Worm (Caenorhabditis elegans) whole organism, L4 larva: ENCODE results near the gene H10E21.1.

Source experiments
- F37D6.2 ChIP-seq: sonication (generic microtip); optimal IDR thresholded peaks from 2 replicates; lab custom pipeline; 2016; ENCODE audit warnings: mild to moderate bottlenecking, missing genetic modification characterization, missing compliant biosample characterization
- F49E8.2 ChIP-seq: sonication (generic microtip); optimal IDR thresholded peaks from 2 replicates; lab custom pipeline; 2016; ENCODE audit warnings: missing compliant biosample characterization, mild to moderate bottlenecking, missing genetic modification characterization, borderline replicate concordance
- T20F7.1 ChIP-seq: fragments of 200-800 bp; sonication (Bioruptor generic); optimal IDR thresholded peaks from 2 replicates; lab custom pipeline; 2018; ENCODE audit warnings: mild to moderate bottlenecking, missing genetic modification characterization, missing compliant biosample characterization
- Y48G9A.11 ChIP-seq: fragments of 200-800 bp; sonication (Bioruptor generic); IDR thresholded peaks from 2 replicates; pipeline ENCODE4 v1.3.6; 2022; ENCODE audit warnings: missing genetic modification reagents, missing genetic modification characterization, missing compliant biosample characterization
- aly-2 ChIP-seq: sonication (generic microtip); optimal IDR thresholded peaks from 2 replicates; lab custom pipeline; 2018; ENCODE audit warnings: missing biosample characterization, missing genetic modification characterization
- ceh-44 ChIP-seq: fragments of 200-800 bp; sonication (Bioruptor generic); IDR thresholded peaks from 2 replicates; pipeline ENCODE4 v1.3.6; 2022; ENCODE audit warnings: missing genetic modification reagents, missing genetic modification characterization, missing compliant biosample characterization
- ceh-82 ChIP-seq: sonication (generic microtip); optimal IDR thresholded peaks from 2 replicates; lab custom pipeline; 2017; ENCODE audit warnings: missing biosample characterization, missing genetic modification characterization
- daf-16 ChIP-seq, 3 experiments: sonication (generic microtip); optimal IDR thresholded peaks; 2 replicates each; lab custom pipeline; 2016 to 2017; ENCODE audit warnings: missing genetic modification characterization in 3 of 3, missing genetic modification reagents in 3 of 3, mild to moderate bottlenecking in 2 of 3, missing compliant biosample characterization in 2 of 3, missing biosample characterization in 1 of 3, moderate library complexity in 1 of 3
- daf-8 ChIP-seq: fragments of 200-800 bp; sonication (Bioruptor generic); IDR thresholded peaks from 2 replicates; pipeline ENCODE4 v1.3.6; 2022; ENCODE audit warnings: missing genetic modification characterization, missing compliant biosample characterization
- dmd-8 ChIP-seq: fragments of 200-800 bp; sonication (Bioruptor generic); IDR thresholded peaks from 2 replicates; pipeline ENCODE4 v1.3.6; 2022; ENCODE audit warnings: missing genetic modification characterization, missing compliant biosample characterization
- dmd-9 ChIP-seq: fragments of 200-800 bp; sonication (Bioruptor generic); IDR thresholded peaks from 2 replicates; pipeline ENCODE4 v1.3.6; 2022; ENCODE audit warnings: missing genetic modification reagents, missing genetic modification characterization, missing compliant biosample characterization
- dpl-1 ChIP-seq: fragments of 150-350 bp; optimal IDR thresholded peaks from 2 replicates; lab custom pipeline; 2014; ENCODE audit warnings: missing biosample characterization, missing genetic modification reagents, missing genetic modification characterization
- egl-43 ChIP-seq: fragments of 200-800 bp; sonication (Bioruptor generic); IDR thresholded peaks from 2 replicates; pipeline ENCODE4 v1.3.6; 2022; ENCODE audit warnings: missing genetic modification reagents, missing genetic modification characterization, missing compliant biosample characterization
- fkh-10 ChIP-seq: fragments of 150-350 bp; optimal IDR thresholded peaks from 2 replicates; lab custom pipeline; 2014; ENCODE audit warnings: missing biosample characterization, missing genetic modification reagents, missing genetic modification characterization
- hlh-11 ChIP-seq: fragments of 200-800 bp; sonication (Bioruptor generic); optimal IDR thresholded peaks from 2 replicates; lab custom pipeline; 2018; ENCODE audit warnings: mild to moderate bottlenecking, missing genetic modification characterization, missing compliant biosample characterization
- lir-3 ChIP-seq: sonication (generic microtip); optimal IDR thresholded peaks from 2 replicates; lab custom pipeline; 2016; ENCODE audit warnings: mild to moderate bottlenecking, missing genetic modification characterization, missing compliant biosample characterization
- madf-5 ChIP-seq, 2 experiments: fragments of 200-800 bp; sonication (Bioruptor generic); IDR thresholded peaks; 2 replicates each; pipeline ENCODE4 v1.3.6; 2022; ENCODE audit warnings: missing compliant biosample characterization in 2 of 2, missing genetic modification characterization in 2 of 2
- mdt-29 ChIP-seq: fragments of 200-800 bp; sonication (Bioruptor generic); IDR thresholded peaks from 2 replicates; pipeline ENCODE4 v1.3.6; 2022; ENCODE audit warnings: missing genetic modification reagents, missing genetic modification characterization, missing compliant biosample characterization
- mep-1 ChIP-seq: fragments of 150-350 bp; sonication (generic microtip); optimal IDR thresholded peaks from 3 replicates; lab custom pipeline; 2014; ENCODE audit warnings: missing biosample characterization, missing genetic modification characterization
- mxl-2 ChIP-seq: fragments of 200-800 bp; sonication (Bioruptor generic); conservative IDR thresholded peaks from 2 replicates; pipeline ENCODE4 v1.3.6; 2022; ENCODE audit warnings: missing genetic modification reagents, missing genetic modification characterization, missing compliant biosample characterization
- mxl-3 ChIP-seq: fragments of 200-800 bp; sonication (Bioruptor generic); optimal IDR thresholded peaks from 2 replicates; lab custom pipeline; 2018; ENCODE audit warnings: mild to moderate bottlenecking, missing genetic modification characterization, missing compliant biosample characterization
- nhr-111 ChIP-seq: fragments of 200-800 bp; sonication (Bioruptor generic); optimal IDR thresholded peaks from 2 replicates; lab custom pipeline; 2018; ENCODE audit warnings: mild to moderate bottlenecking, missing genetic modification characterization, missing compliant biosample characterization
- set-16 ChIP-seq: fragments of 200-800 bp; sonication (Bioruptor generic); IDR thresholded peaks from 2 replicates; pipeline ENCODE4 v1.3.6; 2022; ENCODE audit warnings: missing genetic modification reagents, missing genetic modification characterization, missing compliant biosample characterization
- spr-3 ChIP-seq: fragments of 200-800 bp; sonication (Bioruptor generic); optimal IDR thresholded peaks from 2 replicates; lab custom pipeline; 2018; ENCODE audit warnings: mild to moderate bottlenecking, missing genetic modification characterization, missing compliant biosample characterization
- unc-130 ChIP-seq: sonication (generic microtip); optimal IDR thresholded peaks from 2 replicates; lab custom pipeline; 2016; ENCODE audit warnings: missing genetic modification reagents, missing genetic modification characterization, missing compliant biosample characterization
- unc-62 ChIP-seq, 3 experiments: fragments of 150-350 bp in 1 of 3; sonication (generic microtip); optimal IDR thresholded peaks in 2 of 3; peaks in 1 of 3; 1 replicate in 1 of 3; 2 replicates in 2 of 3; lab custom pipeline; 2014 to 2017; ENCODE audit warnings: missing biosample characterization in 3 of 3, missing genetic modification characterization in 3 of 3, missing genetic modification reagents in 3 of 3, missing genotype in 1 of 3
- zag-1 ChIP-seq: fragments of 150-350 bp; optimal IDR thresholded peaks from 2 replicates; lab custom pipeline; 2014; ENCODE audit warnings: missing biosample characterization, missing genetic modification characterization
- ztf-7 ChIP-seq: fragments of 150-350 bp; optimal IDR thresholded peaks from 2 replicates; lab custom pipeline; 2014; ENCODE audit warnings: missing biosample characterization, missing genetic modification characterization

The H10E21.1 gene

DNA sequence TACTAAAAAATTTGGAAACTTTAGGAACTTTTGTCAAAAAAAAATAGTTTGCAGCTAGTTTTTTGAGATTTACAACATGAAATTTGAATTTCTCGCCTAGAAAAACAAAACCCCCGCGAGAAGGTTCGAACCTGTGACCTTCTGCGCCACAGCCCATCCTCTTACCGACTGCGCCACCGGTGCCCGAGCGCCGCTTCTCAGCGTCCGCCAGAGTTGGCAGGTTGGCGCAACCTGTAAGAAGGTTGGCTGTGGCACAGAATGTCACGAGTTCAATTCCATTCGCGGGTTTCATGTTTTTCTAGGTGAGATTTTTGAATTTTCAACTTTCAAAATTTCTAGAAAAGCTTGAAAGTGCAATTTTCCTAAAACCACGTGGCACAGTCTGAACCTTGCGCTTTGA lies 34.8 kb downstream of the H10E21.1 start:
- TF ChIP-seq hlh-11 (tag; lab: Kevin White, UChicago) = no peak
- no peak for TF ChIP-seq dmd-9 (GFP tag; lab: Robert Waterston, UW)
- TF ChIP-seq daf-8 (GFP tag; lab: Robert Waterston, UW) = no peak
- 0 out of 2 replicates have a peak, but pooled peaks have one; percentile 12 for TF ChIP-seq egl-43 (GFP tag; lab: Robert Waterston, UW)
- TF ChIP-seq set-16 (GFP tag; lab: Robert Waterston, UW) = peak; percentile 77
- TF ChIP-seq unc-62 (GFP tag; optimal IDR thresholded peaks at IDR 0.05 in 1 of 2; lab: Kevin White, UChicago) = peak in 1 of 2 experiments; percentile 62
- TF ChIP-seq unc-62 (tag; optimal IDR thresholded peaks at IDR 0.05; lab: Kevin White, UChicago) = no peak
- 0 out of 2 replicates have a peak, but pooled peaks have one; percentile 24 for TF ChIP-seq dmd-8
- TF ChIP-seq daf-16 (GFP tag; optimal IDR thresholded peaks at IDR 0.05; lab: Kevin White, UChicago) = no peak
- no peak for TF ChIP-seq daf-16 (tag; optimal IDR thresholded peaks at IDR 0.05; lab: Kevin White, UChicago)

ce11 chrIII:51622-52021 lies 36.0 kb downstream of the H10E21.1 start:
- TF ChIP-seq set-16 (GFP tag; lab: Robert Waterston, UW) (peak; percentile 83), dmd-8 (no peak), spr-3 (GFP tag; lab: Kevin White, UChicago) (no peak)

- no peak for TF ChIP-seq zag-1
- TF ChIP-seq unc-62 (GFP tag; optimal IDR thresholded peaks at IDR 0.05 in 1 of 2; lab: Kevin White, UChicago) = no peak
- no peak for TF ChIP-seq unc-62 (tag; optimal IDR thresholded peaks at IDR 0.05; lab: Kevin White, UChicago)
- no peak for TF ChIP-seq mep-1 (tag; lab: Kevin White, UChicago)
- TF ChIP-seq ceh-44 (GFP tag; lab: Robert Waterston, UW) = no peak
- TF ChIP-seq madf-5 (GFP tag; IDR thresholded peaks at IDR 0.05; lab: Robert Waterston, UW) = no peak
- no peak for TF ChIP-seq aly-2 (tag; lab: Kevin White, UChicago)
- TF ChIP-seq Y48G9A.11 (GFP tag; lab: Robert Waterston, UW) = 0 out of 2 replicates have a peak, but pooled peaks have one; percentile 55
- no peak for TF ChIP-seq mdt-29 (GFP tag; lab: Robert Waterston, UW)
- peak; percentile 70 for TF ChIP-seq set-16 (GFP tag; lab: Robert Waterston, UW)
- TF ChIP-seq nhr-111 (GFP tag; lab: Kevin White, UChicago) = no peak
- no peak for TF ChIP-seq fkh-10
- no peak for TF ChIP-seq mxl-2 (GFP tag; lab: Robert Waterston, UW)
Measured at ce11 chrIII:53696-54095, 38.1 kb downstream of the H10E21.1 start.

DNA sequence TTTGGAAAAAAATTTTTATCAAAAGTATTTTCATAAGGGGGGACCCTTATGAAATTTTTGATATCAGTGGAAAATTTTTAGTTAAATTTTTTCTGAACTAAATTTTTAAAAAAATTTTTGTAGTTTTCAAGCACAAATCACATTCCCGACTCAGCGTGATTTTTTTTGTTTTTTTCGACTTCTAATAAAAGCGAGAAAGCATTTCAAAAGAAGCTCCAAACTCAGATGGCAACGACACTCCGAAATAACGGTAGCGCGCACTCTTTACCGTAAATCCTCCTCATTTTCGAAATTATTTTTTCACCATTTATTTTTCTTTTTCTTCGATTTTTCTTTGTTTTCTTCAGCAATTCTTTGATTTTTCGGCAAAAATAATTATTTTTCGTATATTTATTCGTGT lies 41.7 kb downstream of the H10E21.1 start:
- TF ChIP-seq Y48G9A.11 (GFP tag; lab: Robert Waterston, UW) = 0 out of 2 replicates have a peak, but pooled peaks have one; percentile 53

DNA sequence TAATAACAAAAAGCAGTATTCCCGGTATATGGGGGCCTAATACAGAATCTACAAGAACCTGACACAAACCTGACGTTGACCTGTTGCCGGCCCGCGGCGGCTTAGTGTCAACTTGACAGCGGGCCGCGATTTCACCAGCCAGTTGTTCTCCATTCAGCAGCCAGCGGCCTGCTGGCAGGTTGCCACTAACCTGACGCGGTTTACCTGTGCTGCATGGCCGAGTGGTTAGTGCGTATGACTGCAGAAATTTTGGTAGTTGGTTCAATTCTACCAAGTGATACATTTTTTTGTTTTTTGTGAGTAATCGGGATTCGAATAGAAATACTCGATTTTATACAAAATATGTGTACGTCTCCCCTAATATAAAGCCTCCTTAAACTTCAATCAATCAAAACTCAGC lies 43.2 kb downstream of the H10E21.1 start:
- peak; percentile 73; the same call in 1 of the 2 replicates for TF ChIP-seq egl-43 (GFP tag; lab: Robert Waterston, UW)
- peak; percentile 43; the same call in 1 of the 2 replicates for TF ChIP-seq set-16 (GFP tag; lab: Robert Waterston, UW)

DNA sequence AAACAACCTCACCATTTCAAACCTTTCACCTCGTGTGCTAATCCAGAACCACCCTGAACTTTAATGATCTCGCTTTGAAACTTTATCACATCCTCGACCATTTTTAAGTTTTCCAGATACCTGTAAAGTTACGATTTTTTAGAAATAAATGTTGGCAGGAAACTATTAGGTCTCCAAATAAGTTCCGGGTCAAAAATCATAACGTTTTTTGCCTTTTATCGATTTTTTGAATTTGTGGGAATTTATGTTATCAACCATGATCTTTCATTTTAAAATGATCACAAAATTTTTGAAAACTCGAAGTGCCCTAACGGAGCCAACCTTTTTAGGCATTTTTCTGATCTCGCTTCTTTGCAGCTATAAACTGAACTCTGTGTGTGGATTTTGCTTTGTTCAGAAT lies 45.5 kb downstream of the H10E21.1 start, which contains the start of gene btb-5:
Gene btb-5, minus strand, starts transcription at position 101 of the 400 bp plus-strand sequence.
- TF ChIP-seq ztf-7 (tag; lab: Kevin White, UChicago) (no peak), T20F7.1 (GFP tag; lab: Kevin White, UChicago) (no peak), dpl-1 (no peak), mxl-3 (GFP tag; lab: Kevin White, UChicago) (no peak), F37D6.2 (tag; lab: Kevin White, UChicago) (no peak), F49E8.2 (tag; lab: Kevin White, UChicago) (no peak), ceh-82 (tag; lab: Kevin White, UChicago) (no peak), lir-3 (no peak), unc-130 (GFP tag; lab: Kevin White, UChicago) (no peak)
